Fruit fly (Drosophila melanogaster) S2 (cell line): ENCODE data around the gene CG18269.

ENCODE experiments used
- CG8478 ChIP-seq: fragments of >200 bp; optimal IDR thresholded peaks from 2 replicates; lab custom pipeline; 2018
- CTCF ChIP-seq, 2 experiments: fragments of >200 bp; optimal IDR thresholded peaks; 2 replicates each; lab custom pipeline; 2018

- TF ChIP-seq CTCF (optimal IDR thresholded peaks at IDR 0.05; lab: Kevin White, UChicago) (no peak), CG8478 (lab: Kevin White, UChicago) (no peak)
Measured at dm6 chr2L:5541935-5542685, 9.5 kb upstream of the CG18269 start, which contains the start of the genes Hel25E and Lam.
